Fruit fly (Drosophila melanogaster) whole organism, embryonic: ENCODE data around the gene CG33288.

Experiments
- Abd-B ChIP-seq: fragments of 200-800 bp; sonication (Bioruptor generic); optimal IDR thresholded peaks from 2 replicates; lab custom pipeline; 2018; ENCODE audit warnings: missing biosample characterization, mild to moderate bottlenecking, missing genetic modification characterization, moderate library complexity
- Awh ChIP-seq: fragments of 200-800 bp; sonication (Bioruptor generic); IDR thresholded peaks from 2 replicates; pipeline ENCODE4, ENCODE4 v1.3.6; 2022; ENCODE audit warnings: missing biosample characterization, missing genetic modification characterization
- BEAF-32 ChIP-seq: fragments of 200-800 bp; sonication (Bioruptor generic); optimal IDR thresholded peaks from 3 replicates; lab custom pipeline; 2017; ENCODE audit warnings: missing biosample characterization, missing genetic modification characterization, mild to moderate bottlenecking, moderate library complexity, missing genetic modification reagents
- Bdp1 ChIP-seq: fragments of 200-800 bp; sonication (Bioruptor generic); optimal IDR thresholded peaks from 3 replicates; lab custom pipeline; 2016; ENCODE audit warnings: missing biosample characterization, missing genetic modification characterization
- CG11398 ChIP-seq: fragments of 200-800 bp; sonication (Bioruptor generic); optimal IDR thresholded peaks from 2 replicates; lab custom pipeline; 2016; ENCODE audit warnings: missing biosample characterization, missing genetic modification characterization
- CG11560 ChIP-seq: fragments of 200-800 bp; sonication (Bioruptor generic); IDR thresholded peaks from 3 replicates; pipeline ENCODE4 v1.3.6; 2022; ENCODE audit warnings: missing biosample characterization, missing genetic modification characterization
- CG11696 ChIP-seq: fragments of 200-800 bp; sonication (Bioruptor generic); IDR thresholded peaks from 2 replicates; pipeline ENCODE4 v1.3.6; 2022; ENCODE audit warnings: missing biosample characterization, missing genetic modification characterization
- CG12104 ChIP-seq: fragments of 200-800 bp; sonication (Bioruptor generic); optimal IDR thresholded peaks from 3 replicates; lab custom pipeline; 2016; ENCODE audit warnings: missing biosample characterization, missing genetic modification characterization
- CG12219 ChIP-seq: fragments of 200-800 bp; sonication (Bioruptor generic); optimal IDR thresholded peaks from 3 replicates; lab custom pipeline; 2018; ENCODE audit warnings: missing biosample characterization, mild to moderate bottlenecking, missing genetic modification characterization
- CG12942 ChIP-seq: fragments of 200-800 bp; sonication (Bioruptor generic); optimal IDR thresholded peaks from 3 replicates; lab custom pipeline; 2016; ENCODE audit warnings: missing biosample characterization, missing genetic modification characterization
- CG13775 ChIP-seq: fragments of 200-800 bp; sonication (Bioruptor generic); optimal IDR thresholded peaks from 3 replicates; lab custom pipeline; 2017; ENCODE audit warnings: missing biosample characterization, mild to moderate bottlenecking, missing genetic modification characterization
- CG14050 ChIP-seq: fragments of 200-800 bp; sonication (Bioruptor generic); IDR thresholded peaks from 3 replicates; pipeline ENCODE4 v1.3.6; 2022; ENCODE audit warnings: missing biosample characterization, missing genetic modification characterization
- CG1602 ChIP-seq: fragments of 200-800 bp; sonication (Bioruptor generic); optimal IDR thresholded peaks from 3 replicates; lab custom pipeline; 2016; ENCODE audit warnings: missing biosample characterization, missing genetic modification characterization
- CG17385 ChIP-seq: fragments of 200-800 bp; sonication (Bioruptor generic); optimal IDR thresholded peaks from 3 replicates; lab custom pipeline; 2018; ENCODE audit warnings: missing biosample characterization, mild to moderate bottlenecking, missing genetic modification characterization
- CG17612 ChIP-seq: fragments of 200-800 bp; sonication (Bioruptor generic); IDR thresholded peaks from 2 replicates; pipeline ENCODE4 v1.3.6; 2022; ENCODE audit warnings: missing biosample characterization, missing genetic modification characterization
- CG17912 ChIP-seq: fragments of 200-800 bp; sonication (Bioruptor generic); optimal IDR thresholded peaks from 2 replicates; lab custom pipeline; 2018; ENCODE audit warnings: missing biosample characterization, mild to moderate bottlenecking, missing genetic modification characterization
- CG2712 ChIP-seq: fragments of 200-800 bp; optimal IDR thresholded peaks from 3 replicates; lab custom pipeline; 2019; ENCODE audit warnings: missing biosample characterization, mild to moderate bottlenecking, missing genetic modification characterization, moderate library complexity
- CG31388 ChIP-seq: fragments of 200-800 bp; sonication (Bioruptor generic); optimal IDR thresholded peaks from 2 replicates; lab custom pipeline; 2016; ENCODE audit warnings: missing biosample characterization, missing genetic modification characterization
- CG32532 ChIP-seq: fragments of 200-800 bp; sonication (Bioruptor generic); IDR thresholded peaks from 2 replicates; pipeline ENCODE4 v1.3.6; 2022; ENCODE audit warnings: missing biosample characterization, missing genetic modification characterization
- CG3281 ChIP-seq: fragments of 200-800 bp; sonication (Bioruptor generic); optimal IDR thresholded peaks from 3 replicates; lab custom pipeline; 2017; ENCODE audit warnings: missing biosample characterization, mild to moderate bottlenecking, missing genetic modification characterization
- CG34376 ChIP-seq: fragments of 200-800 bp; sonication (Bioruptor generic); optimal IDR thresholded peaks from 2 replicates; lab custom pipeline; 2018; ENCODE audit warnings: missing biosample characterization, mild to moderate bottlenecking, missing genetic modification characterization
- CG3995 ChIP-seq: fragments of 200-800 bp; sonication (Bioruptor generic); optimal IDR thresholded peaks from 3 replicates; lab custom pipeline; 2016; ENCODE audit warnings: missing biosample characterization, missing genetic modification characterization
- CG4707 ChIP-seq: fragments of 200-800 bp; sonication (Bioruptor generic); optimal IDR thresholded peaks from 2 replicates; lab custom pipeline; 2018; ENCODE audit warnings: missing biosample characterization, mild to moderate bottlenecking, missing genetic modification characterization, moderate library complexity
- CG5245 ChIP-seq: fragments of 200-800 bp; sonication (Bioruptor generic); optimal IDR thresholded peaks from 3 replicates; lab custom pipeline; 2016; ENCODE audit warnings: missing biosample characterization, missing genetic modification characterization
- CG6689 ChIP-seq: fragments of 200-800 bp; sonication (Bioruptor generic); IDR thresholded peaks from 2 replicates; pipeline ENCODE4 v1.3.6; 2022; ENCODE audit warnings: missing biosample characterization, missing genetic modification characterization
- CG6791 ChIP-seq: fragments of 200-800 bp; sonication (Bioruptor generic); IDR thresholded peaks from 3 replicates; pipeline ENCODE4 v1.3.6; 2022; ENCODE audit warnings: missing biosample characterization, missing genetic modification characterization; ENCODE audit not compliant: partially characterized antibody
- CG9727 ChIP-seq: fragments of 200-800 bp; sonication (Bioruptor generic); optimal IDR thresholded peaks from 3 replicates; lab custom pipeline; 2017; ENCODE audit warnings: missing biosample characterization, mild to moderate bottlenecking, missing genetic modification characterization
- CG9797 ChIP-seq: fragments of 200-800 bp; sonication (Bioruptor generic); optimal IDR thresholded peaks from 3 replicates; lab custom pipeline; 2018; ENCODE audit warnings: missing biosample characterization, mild to moderate bottlenecking, missing genetic modification characterization
- Fer1 ChIP-seq: fragments of 200-800 bp; sonication (Bioruptor generic); optimal IDR thresholded peaks from 2 replicates; lab custom pipeline; 2017; ENCODE audit warnings: missing biosample characterization, mild to moderate bottlenecking, missing genetic modification characterization
- Hr39 ChIP-seq: fragments of >200 bp; optimal IDR thresholded peaks from 2 replicates; lab custom pipeline; 2017
- Meics ChIP-seq: fragments of 200-800 bp; sonication (Bioruptor generic); optimal IDR thresholded peaks from 2 replicates; lab custom pipeline; 2017; ENCODE audit warnings: missing biosample characterization, mild to moderate bottlenecking, missing genetic modification characterization
- Mrtf ChIP-seq: fragments of 200-800 bp; sonication (Bioruptor generic); IDR thresholded peaks from 3 replicates; pipeline ENCODE4 v1.3.6; 2022; ENCODE audit warnings: missing biosample characterization, missing genetic modification characterization
- Nf-YB ChIP-seq: fragments of 200-800 bp; sonication (Bioruptor generic); optimal IDR thresholded peaks from 3 replicates; lab custom pipeline; 2019; ENCODE audit warnings: missing biosample characterization, mild to moderate bottlenecking, missing genetic modification characterization, moderate library complexity
- Ravus ChIP-seq: fragments of 200-800 bp; sonication (Bioruptor generic); IDR thresholded peaks from 2 replicates; pipeline ENCODE4 v1.3.6; 2022; ENCODE audit warnings: missing biosample characterization, missing genetic modification characterization
- Scr ChIP-seq: fragments of 200-800 bp; sonication (Bioruptor generic); IDR thresholded peaks from 2 replicates; pipeline ENCODE4 v1.3.6; 2022; ENCODE audit warnings: missing biosample characterization, missing genetic modification characterization; ENCODE audit not compliant: partially characterized antibody
- Sin3A ChIP-seq: fragments of >200 bp; optimal IDR thresholded peaks from 2 replicates; lab custom pipeline; 2018
- Ssrp ChIP-seq: fragments of 200-800 bp; sonication (Bioruptor generic); optimal IDR thresholded peaks from 2 replicates; lab custom pipeline; 2018; ENCODE audit warnings: missing biosample characterization, mild to moderate bottlenecking, missing genetic modification characterization, moderate library complexity
- Xrp1 ChIP-seq: fragments of 200-800 bp; sonication (Bioruptor generic); IDR thresholded peaks from 2 replicates; pipeline ENCODE4 v1.3.6; 2022; ENCODE audit warnings: missing biosample characterization, missing genetic modification characterization
- ase ChIP-seq: fragments of 200-800 bp; sonication (Bioruptor generic); IDR thresholded peaks from 3 replicates; pipeline ENCODE4 v1.3.6; 2022; ENCODE audit warnings: missing biosample characterization, missing genetic modification characterization
- bcd ChIP-seq: fragments of 200-800 bp; sonication (Bioruptor generic); optimal IDR thresholded peaks from 2 replicates; lab custom pipeline; 2017; ENCODE audit warnings: missing biosample characterization, mild to moderate bottlenecking, missing genetic modification characterization
- br ChIP-seq: fragments of >200 bp; optimal IDR thresholded peaks from 2 replicates; lab custom pipeline; 2017
- dpn ChIP-seq, 2 experiments: fragments of 200-800 bp; sonication (Bioruptor generic); optimal IDR thresholded peaks; 3 replicates each; lab custom pipeline; 2016; ENCODE audit warnings: missing biosample characterization in 2 of 2, missing genetic modification characterization in 2 of 2
- eyg ChIP-seq: fragments of 200-800 bp; sonication (Bioruptor generic); optimal IDR thresholded peaks from 3 replicates; lab custom pipeline; 2016; ENCODE audit warnings: missing biosample characterization, missing genetic modification characterization
- fru ChIP-seq: fragments of >200 bp; optimal IDR thresholded peaks from 2 replicates; lab custom pipeline; 2017
- ind ChIP-seq: fragments of 200-800 bp; sonication (Bioruptor generic); optimal IDR thresholded peaks from 3 replicates; lab custom pipeline; 2016; ENCODE audit warnings: missing biosample characterization, missing genetic modification characterization
- lbe ChIP-seq: fragments of 200-800 bp; sonication (Bioruptor generic); optimal IDR thresholded peaks from 2 replicates; lab custom pipeline; 2016; ENCODE audit warnings: missing biosample characterization, mild to moderate bottlenecking, missing genetic modification characterization
- lmd ChIP-seq: fragments of 200-800 bp; sonication (Bioruptor generic); IDR thresholded peaks from 2 replicates; pipeline ENCODE4 v1.3.6; 2022; ENCODE audit warnings: missing biosample characterization, missing genetic modification characterization
- maf-S ChIP-seq: fragments of 200-800 bp; sonication (Bioruptor generic); optimal IDR thresholded peaks from 2 replicates; lab custom pipeline; 2016; ENCODE audit warnings: missing biosample characterization, missing genetic modification characterization
- ranshi ChIP-seq: fragments of 200-800 bp; sonication (Bioruptor generic); IDR thresholded peaks from 2 replicates; pipeline ENCODE4 v1.3.6; 2022; ENCODE audit warnings: missing biosample characterization, missing genetic modification characterization
- trem ChIP-seq: fragments of 200-800 bp; optimal IDR thresholded peaks from 3 replicates; lab custom pipeline; 2019; ENCODE audit warnings: missing biosample characterization, mild to moderate bottlenecking, missing genetic modification characterization, moderate library complexity
- vfl ChIP-seq: fragments of 200-800 bp; sonication (Bioruptor generic); optimal IDR thresholded peaks from 2 replicates; lab custom pipeline; 2016; ENCODE audit warnings: missing biosample characterization, missing genetic modification characterization
- vvl ChIP-seq: fragments of 200-800 bp; sonication (Bioruptor generic); IDR thresholded peaks from 2 replicates; pipeline ENCODE4 v1.3.6; 2022; ENCODE audit warnings: missing biosample characterization, missing genetic modification characterization
- wek ChIP-seq: fragments of 200-800 bp; sonication (Bioruptor generic); optimal IDR thresholded peaks from 3 replicates; lab custom pipeline; 2018; ENCODE audit warnings: missing biosample characterization, mild to moderate bottlenecking, missing genetic modification characterization, moderate library complexity

Gene CG33288

dm6 chr3L:21433098-21433497 lies 5.5 kb downstream of the CG33288 start, which contains the start of the genes barc and Aef1 (continued):
- TF ChIP-seq BEAF-32 (GFP tag; lab: Kevin White, UChicago) = peak; percentile 96
- peak; percentile 94 for TF ChIP-seq Abd-B (GFP tag; lab: Kevin White, UChicago)
- peak; percentile 79 for TF ChIP-seq Bdp1 (GFP tag; lab: Kevin White, UChicago)
- TF ChIP-seq trem (tag; lab: Kevin White, UChicago) = peak; percentile 88
- TF ChIP-seq Scr (GFP tag; lab: Robert Waterston, UW) = peak; percentile 93
- TF ChIP-seq CG12942 (GFP tag; lab: Kevin White, UChicago) = peak; percentile 90
- peak; percentile 90 for TF ChIP-seq CG32532 (GFP tag; lab: Robert Waterston, UW)
- TF ChIP-seq CG6689 = peak; percentile 88
- TF ChIP-seq eyg (GFP tag; lab: Kevin White, UChicago) = peak; percentile 54
- TF ChIP-seq dpn (GFP tag; optimal IDR thresholded peaks at IDR 0.05; lab: Kevin White, UChicago) = peak; percentile 87 to 90
- TF ChIP-seq CG5245 = peak; percentile 66
- TF ChIP-seq CG12219 (GFP tag; lab: Kevin White, UChicago) = no peak
- TF ChIP-seq Meics (GFP tag; lab: Kevin White, UChicago) = peak; percentile 76
- peak; percentile 83 for TF ChIP-seq vfl (GFP tag; lab: Kevin White, UChicago)
- no peak for TF ChIP-seq lbe
- peak; percentile 72 for TF ChIP-seq CG9797 (GFP tag; lab: Kevin White, UChicago)
- no peak for TF ChIP-seq wek (GFP tag; lab: Kevin White, UChicago)
- peak; percentile 92 for TF ChIP-seq CG2712 (tag; lab: Kevin White, UChicago)
- peak; percentile 73; the same call in 2 of the 3 replicates for TF ChIP-seq CG6791 (GFP tag; lab: Robert Waterston, UW)
- peak; percentile 90 for TF ChIP-seq CG1602 (GFP tag; lab: Kevin White, UChicago)
- TF ChIP-seq Awh (GFP tag; lab: Robert Waterston, UW) = peak; percentile 75
- TF ChIP-seq CG12104 = peak; percentile 79
- peak; percentile 64 for TF ChIP-seq CG34376 (GFP tag; lab: Kevin White, UChicago)
- TF ChIP-seq ase = peak; percentile 58; the same call in 2 of the 3 replicates
- TF ChIP-seq fru (lab: Kevin White, UChicago) = no peak
- TF ChIP-seq ind (GFP tag; lab: Kevin White, UChicago) = peak; percentile 92
- peak; percentile 49 for TF ChIP-seq CG11696 (GFP tag; lab: Robert Waterston, UW)
- peak; percentile 89 for TF ChIP-seq Ssrp
- peak; percentile 89 for TF ChIP-seq Sin3A (lab: Kevin White, UChicago)
- peak; percentile 98 for TF ChIP-seq CG3995 (GFP tag; lab: Kevin White, UChicago)

- no peak for TF ChIP-seq ranshi (GFP tag; lab: Robert Waterston, UW)
- no peak for TF ChIP-seq CG4707 (GFP tag; lab: Kevin White, UChicago)
- TF ChIP-seq CG3281 = no peak
- no peak for TF ChIP-seq CG17912 (GFP tag; lab: Kevin White, UChicago)
- no peak for TF ChIP-seq CG11398
- TF ChIP-seq bcd (GFP tag; lab: Kevin White, UChicago) = no peak
- TF ChIP-seq CG17385 = no peak
- TF ChIP-seq vvl = no peak; the same call in 1 of the 2 replicates
- TF ChIP-seq lmd (GFP tag; lab: Robert Waterston, UW) = no peak
- no peak for TF ChIP-seq CG11560
- no peak for TF ChIP-seq maf-S
- no peak for TF ChIP-seq br (lab: Kevin White, UChicago)
- TF ChIP-seq ase = no peak
- TF ChIP-seq Fer1 (GFP tag; lab: Kevin White, UChicago) = peak; percentile 13
- TF ChIP-seq Xrp1 = no peak
- no peak for TF ChIP-seq Nf-YB (GFP tag; lab: Kevin White, UChicago)
- TF ChIP-seq CG31388 (GFP tag; lab: Kevin White, UChicago) = no peak
- TF ChIP-seq CG14050 (GFP tag; lab: Robert Waterston, UW) = no peak
- no peak for TF ChIP-seq Ravus (GFP tag; lab: Robert Waterston, UW)
- TF ChIP-seq CG17612 (GFP tag; lab: Robert Waterston, UW) = no peak
- no peak for TF ChIP-seq Mrtf
- no peak for TF ChIP-seq Hr39 (lab: Kevin White, UChicago)
- TF ChIP-seq CG13775 (GFP tag; lab: Kevin White, UChicago) = no peak
- no peak for TF ChIP-seq CG9727 (GFP tag; lab: Kevin White, UChicago)
Measured at dm6 chr3L:21433744-21434384, 6.3 kb downstream of the CG33288 start.
